Fruit fly (Drosophila melanogaster): ENCODE results near the gene CG46339.

dm6 chr3R:26892764-26893163 lies 22.8 kb upstream of the CG46339 start:
- TF ChIP-seq cnc (optimal IDR thresholded peaks at IDR 0.05) (no peak), ovo (GFP tag; optimal IDR thresholded peaks at IDR 0.05) (no peak), toe (GFP tag; optimal IDR thresholded peaks at IDR 0.05) (no peak), CG1620 (GFP tag; optimal IDR thresholded peaks at IDR 0.05) (no peak), kay (GFP tag; ENCODE audit: borderline replicate concordance) (no peak), CG14711 (tag; optimal IDR thresholded peaks at IDR 0.05) (no peak), CG7045 (GFP tag; optimal IDR thresholded peaks at IDR 0.05) (no peak), CG33017 (tag; optimal IDR thresholded peaks at IDR 0.05) (no peak), tj (GFP tag; optimal IDR thresholded peaks at IDR 0.05) (no peak)
